Fruit fly (Drosophila melanogaster): ENCODE data around the gene CG43610.

Gene CG43610

dm6 chr2L:6798762-6799246, at the start of gene CG43610, which contains the start of gene nrv2:
Gene CG43610, plus strand, starts transcription at chr2L:6799196.
Gene nrv2, minus strand, starts transcription at chr2L:6798862.
- TF ChIP-seq fd59A (GFP tag; optimal IDR thresholded peaks at IDR 0.05) (no peak), Sox14 (GFP tag; optimal IDR thresholded peaks at IDR 0.05) (no peak), CG6163 (GFP tag; IDR thresholded peaks at IDR 0.05) (no peak), CG34406 (GFP tag; optimal IDR thresholded peaks at IDR 0.05) (no peak), CG10631 (GFP tag; optimal IDR thresholded peaks at IDR 0.05) (no peak), Gug (GFP tag; IDR thresholded peaks at IDR 0.05) (no peak), lz (GFP tag; optimal IDR thresholded peaks at IDR 0.05) (no peak), Sox102F (GFP tag; optimal IDR thresholded peaks at IDR 0.05) (no peak), CG6854 (GFP tag; optimal IDR thresholded peaks at IDR 0.05) (no peak), cyc (GFP tag; optimal IDR thresholded peaks at IDR 0.05) (no peak), CG7368 (GFP tag; optimal IDR thresholded peaks at IDR 0.05) (no peak), Sox15 (GFP tag; optimal IDR thresholded peaks at IDR 0.05) (no peak), Lpt (GFP tag; optimal IDR thresholded peaks at IDR 0.05) (no peak), CG16779 (tag; optimal IDR thresholded peaks at IDR 0.05) (no peak), CG3032 (tag; optimal IDR thresholded peaks at IDR 0.05) (no peak), CG10669 (GFP tag; optimal IDR thresholded peaks at IDR 0.05) (no peak)

- TF ChIP-seq CG8319 (GFP tag; optimal IDR thresholded peaks at IDR 0.05) (no peak), CG10669 (GFP tag; optimal IDR thresholded peaks at IDR 0.05) (no peak), cyc (GFP tag; optimal IDR thresholded peaks at IDR 0.05) (no peak), Hr4 (GFP tag; optimal IDR thresholded peaks at IDR 0.05) (no peak), CG6854 (GFP tag; optimal IDR thresholded peaks at IDR 0.05) (no peak), Blimp-1 (GFP tag; optimal IDR thresholded peaks at IDR 0.05) (no peak), CG11902 (GFP tag; optimal IDR thresholded peaks at IDR 0.05) (no peak), CG6163 (GFP tag; IDR thresholded peaks at IDR 0.05) (no peak)
Observed at dm6 chr2L:6751037-6751436, 48.0 kb upstream of the CG43610 start.

dm6 chr2L:6759528-6759927, 39.5 kb upstream of the CG43610 start, which contains the start of gene CG11322:
Gene CG11322, minus strand, starts transcription at chr2L:6759628.
- TF ChIP-seq Smox (GFP tag; optimal IDR thresholded peaks at IDR 0.05) (no peak), OdsH (GFP tag; optimal IDR thresholded peaks at IDR 0.05) (no peak), CG31627 (GFP tag; optimal IDR thresholded peaks at IDR 0.05) (no peak), spab (GFP tag; optimal IDR thresholded peaks at IDR 0.05) (no peak), vri (GFP tag; optimal IDR thresholded peaks at IDR 0.05) (no peak)

dm6 chr2L:6772655-6773054, 26.3 kb upstream of the CG43610 start, which contains the start of gene LUBEL:
Gene LUBEL, minus strand, starts transcription at chr2L:6772755.
- TF ChIP-seq CG11902 (GFP tag; optimal IDR thresholded peaks at IDR 0.05) (no peak), CG11294 (GFP tag; IDR thresholded peaks at IDR 0.05) (no peak), Sox14 (GFP tag; optimal IDR thresholded peaks at IDR 0.05) (no peak), Sox15 (GFP tag; optimal IDR thresholded peaks at IDR 0.05) (no peak), esn (GFP tag; optimal IDR thresholded peaks at IDR 0.05) (no peak), fkh (GFP tag; optimal IDR thresholded peaks at IDR 0.05) (no peak), dac (GFP tag; optimal IDR thresholded peaks at IDR 0.05) (no peak), fd85E (GFP tag; optimal IDR thresholded peaks at IDR 0.05) (no peak), CG8632 (GFP tag; optimal IDR thresholded peaks at IDR 0.05) (no peak), vri (GFP tag; optimal IDR thresholded peaks at IDR 0.05) (no peak), CG9139 (GFP tag; optimal IDR thresholded peaks at IDR 0.05) (no peak), ss (GFP tag; optimal IDR thresholded peaks at IDR 0.05) (no peak), topi (GFP tag; optimal IDR thresholded peaks at IDR 0.05) (no peak), salr (GFP tag; optimal IDR thresholded peaks at IDR 0.05) (no peak), achi (GFP tag; optimal IDR thresholded peaks at IDR 0.05) (no peak), CG10669 (GFP tag; optimal IDR thresholded peaks at IDR 0.05) (no peak), fd59A (GFP tag; optimal IDR thresholded peaks at IDR 0.05) (no peak)
